Worm (Caenorhabditis elegans) whole organism, L1 larva: ENCODE data around the gene col-74.

Experiments
- C04F5.9 ChIP-seq: sonication (generic microtip); optimal IDR thresholded peaks from 2 replicates; lab custom pipeline; 2016; ENCODE audit warnings: missing genetic modification characterization, missing compliant biosample characterization
- lin-15B ChIP-seq: fragments of 150-350 bp; sonication (generic microtip); optimal IDR thresholded peaks from 3 replicates; lab custom pipeline; 2014; ENCODE audit warnings: missing biosample characterization, missing genetic modification characterization
- lir-3 ChIP-seq: sonication (generic microtip); optimal IDR thresholded peaks from 2 replicates; lab custom pipeline; 2016; ENCODE audit warnings: mild to moderate bottlenecking, missing genetic modification characterization, moderate library complexity, missing compliant biosample characterization; ENCODE audit not compliant: poor library complexity
- pag-3 ChIP-seq: sonication (generic microtip); optimal IDR thresholded peaks from 2 replicates; lab custom pipeline; 2017; ENCODE audit warnings: missing genetic modification characterization, mild to moderate bottlenecking, missing compliant biosample characterization, antibody characterized with exemption, borderline replicate concordance; ENCODE audit not compliant: insufficient read depth
- rnt-1 ChIP-seq: sonication (generic microtip); optimal IDR thresholded peaks from 2 replicates; lab custom pipeline; 2016; ENCODE audit warnings: mild to moderate bottlenecking, missing genetic modification characterization, moderate library complexity, missing compliant biosample characterization
- snpc-4 ChIP-seq: fragments of 150-350 bp; optimal IDR thresholded peaks from 2 replicates; lab custom pipeline; 2014; ENCODE audit warnings: missing biosample characterization, missing genetic modification characterization
- unc-62 ChIP-seq: fragments of 150-350 bp; optimal IDR thresholded peaks from 2 replicates; lab custom pipeline; 2014; ENCODE audit warnings: missing biosample characterization, missing genetic modification reagents, missing genetic modification characterization

DNA sequence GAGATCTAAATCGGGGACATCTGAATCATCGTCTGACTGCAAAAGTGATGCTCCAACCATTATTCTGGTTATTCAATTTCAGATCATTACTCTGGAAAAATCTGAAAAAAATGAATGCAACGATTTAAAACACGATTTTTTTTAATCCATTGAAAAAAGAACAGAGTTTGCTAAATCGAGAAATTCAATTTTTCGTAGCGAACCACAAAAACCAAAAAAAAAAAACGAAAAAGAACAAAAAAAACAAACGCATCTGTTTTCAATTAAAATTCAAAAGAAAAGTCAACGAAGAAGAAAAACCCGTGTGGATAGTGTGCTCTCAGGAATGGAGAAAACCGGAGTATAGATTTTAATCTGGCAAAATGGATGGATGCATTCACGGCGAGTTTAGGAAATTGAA is 28.1 kb downstream of the col-74 start, which contains the start of gene F55C12.4:
- TF ChIP-seq pag-3 (tag; lab: Kevin White, UChicago) (no peak), lir-3 (no peak), lin-15B (no peak), C04F5.9 (tag; lab: Kevin White, UChicago) (no peak), snpc-4 (no peak), rnt-1 (tag; lab: Kevin White, UChicago) (no peak), unc-62 (GFP tag; lab: Kevin White, UChicago) (no peak)
